Fruit fly (Drosophila melanogaster) whole organism, adult: ENCODE results near the gene CG11700.

Experiments
- CG11617 ChIP-seq: fragments of 200-800 bp; sonication (Bioruptor generic); optimal IDR thresholded peaks from 2 replicates; lab custom pipeline; 2017; ENCODE audit warnings: mild to moderate bottlenecking, missing biosample characterization, missing genetic modification reagents, missing genetic modification characterization
- CG12768 ChIP-seq: fragments of 200-800 bp; sonication (Bioruptor generic); optimal IDR thresholded peaks from 2 replicates; lab custom pipeline; 2017; ENCODE audit warnings: missing biosample characterization, missing genetic modification characterization, mild to moderate bottlenecking, moderate library complexity, missing genetic modification reagents
- CG14711 ChIP-seq: fragments of 200-800 bp; sonication (Bioruptor generic); optimal IDR thresholded peaks from 2 replicates; lab custom pipeline; 2018; ENCODE audit warnings: missing biosample characterization, mild to moderate bottlenecking, missing genetic modification characterization, moderate library complexity
- CG1620 ChIP-seq: fragments of 200-800 bp; sonication (Bioruptor generic); optimal IDR thresholded peaks from 2 replicates; lab custom pipeline; 2016; ENCODE audit warnings: missing biosample characterization, missing genetic modification characterization
- CG33017 ChIP-seq: fragments of 200-800 bp; sonication (Bioruptor generic); optimal IDR thresholded peaks from 2 replicates; lab custom pipeline; 2018; ENCODE audit warnings: missing biosample characterization, mild to moderate bottlenecking, missing genetic modification characterization, moderate library complexity
- CG5204 ChIP-seq: fragments of 200-800 bp; sonication (Bioruptor generic); optimal IDR thresholded peaks from 2 replicates; lab custom pipeline; 2016; ENCODE audit warnings: missing biosample characterization, missing genetic modification characterization
- CG7101 ChIP-seq: fragments of 200-800 bp; sonication (Bioruptor generic); optimal IDR thresholded peaks from 2 replicates; lab custom pipeline; 2018; ENCODE audit warnings: missing biosample characterization, mild to moderate bottlenecking, missing genetic modification characterization, moderate library complexity
- Clk ChIP-seq: fragments of 200-800 bp; sonication (Bioruptor generic); optimal IDR thresholded peaks from 2 replicates; lab custom pipeline; 2017; ENCODE audit warnings: missing biosample characterization, missing genetic modification characterization
- Crg-1 ChIP-seq: fragments of 200-800 bp; sonication (Bioruptor generic); optimal IDR thresholded peaks from 2 replicates; lab custom pipeline; 2016; ENCODE audit warnings: missing biosample characterization, missing genetic modification characterization
- Hr96 ChIP-seq: fragments of 200-800 bp; sonication (Bioruptor generic); optimal IDR thresholded peaks from 2 replicates; lab custom pipeline; 2016; ENCODE audit warnings: missing biosample characterization, missing genetic modification characterization
- Mnt ChIP-seq: fragments of 200-800 bp; sonication (Bioruptor generic); optimal IDR thresholded peaks from 2 replicates; lab custom pipeline; 2016; ENCODE audit warnings: missing biosample characterization, mild to moderate bottlenecking, missing genetic modification characterization
- bab1 ChIP-seq: fragments of 200-800 bp; sonication (Bioruptor generic); optimal IDR thresholded peaks from 3 replicates; lab custom pipeline; 2019; ENCODE audit warnings: missing biosample characterization, mild to moderate bottlenecking, missing genetic modification characterization, moderate library complexity
- cic ChIP-seq: fragments of 200-800 bp; sonication (Bioruptor generic); optimal IDR thresholded peaks from 2 replicates; lab custom pipeline; 2017; ENCODE audit warnings: missing biosample characterization, mild to moderate bottlenecking, missing genetic modification characterization, moderate library complexity
- cnc ChIP-seq, 2 experiments: fragments of >200 bp; optimal IDR thresholded peaks; 2 replicates each; lab custom pipeline; 2017
- kay ChIP-seq: fragments of 200-800 bp; sonication (Bioruptor generic); peaks from one replicate; lab custom pipeline; 2016; ENCODE audit warnings: missing biosample characterization, missing genetic modification characterization, borderline replicate concordance
- ovo ChIP-seq: fragments of 200-800 bp; sonication (Bioruptor generic); optimal IDR thresholded peaks from 2 replicates; lab custom pipeline; 2016; ENCODE audit warnings: missing biosample characterization, missing genetic modification characterization
- pad ChIP-seq: fragments of 200-800 bp; sonication (Bioruptor generic); optimal IDR thresholded peaks from 3 replicates; lab custom pipeline; 2017; ENCODE audit warnings: missing biosample characterization, missing genetic modification characterization, mild to moderate bottlenecking, moderate library complexity, missing genetic modification reagents
- tj ChIP-seq: fragments of 200-800 bp; sonication (Bioruptor generic); optimal IDR thresholded peaks from 3 replicates; lab custom pipeline; 2017; ENCODE audit warnings: missing biosample characterization, mild to moderate bottlenecking, missing genetic modification characterization, moderate library complexity
- toe ChIP-seq: fragments of 200-800 bp; sonication (Bioruptor generic); optimal IDR thresholded peaks from 2 replicates; lab custom pipeline; 2016; ENCODE audit warnings: missing biosample characterization, missing genetic modification characterization

Gene CG11700

dm6 chrX:6263614-6264130 is 19.7 kb downstream of the CG11700 start:
- peak; percentile 12 for TF ChIP-seq bab1 (GFP tag; lab: Kevin White, UChicago)
- TF ChIP-seq toe = no peak

dm6 chrX:6260900-6261299 is 22.5 kb downstream of the CG11700 start, which contains the start of gene Josd:
TSS of gene Josd (plus strand) at chrX:6261169.
- TF ChIP-seq cic (GFP tag; lab: Kevin White, UChicago) (no peak), CG11617 (GFP tag; lab: Kevin White, UChicago) (no peak), CG12768 (GFP tag; lab: Kevin White, UChicago) (no peak), cnc (optimal IDR thresholded peaks at IDR 0.05; lab: Kevin White, UChicago) (no peak), tj (GFP tag; lab: Kevin White, UChicago) (no peak), CG1620 (GFP tag; lab: Kevin White, UChicago) (peak; percentile 7), Crg-1 (GFP tag; lab: Kevin White, UChicago) (no peak), CG7101 (no peak), kay (GFP tag; lab: Kevin White, UChicago) (no peak), CG14711 (tag; lab: Kevin White, UChicago) (no peak), CG33017 (tag; lab: Kevin White, UChicago) (no peak), pad (no peak), CG5204 (GFP tag; lab: Kevin White, UChicago) (no peak), toe (peak; percentile 16), Hr96 (no peak), Clk (GFP tag; lab: Kevin White, UChicago) (no peak), ovo (GFP tag; lab: Kevin White, UChicago) (no peak), bab1 (GFP tag; lab: Kevin White, UChicago) (peak; percentile 48), Mnt (peak; percentile 24)

dm6 chrX:6259696-6260095 is 23.7 kb downstream of the CG11700 start:
- TF ChIP-seq CG11617 (GFP tag; lab: Kevin White, UChicago) = no peak
- no peak for TF ChIP-seq CG14711 (tag; lab: Kevin White, UChicago)
- no peak for TF ChIP-seq CG1620 (GFP tag; lab: Kevin White, UChicago)

dm6 chrX:6255414-6255915 is 27.9 kb downstream of the CG11700 start, which contains the start of the genes Rbcn-3A and Spx:
TSS of gene Rbcn-3A (minus strand) at chrX:6255487.
TSS of gene Spx (plus strand) at chrX:6255822.
- TF ChIP-seq CG7101 (peak; percentile 73), ovo (GFP tag; lab: Kevin White, UChicago) (peak; percentile 44), Crg-1 (GFP tag; lab: Kevin White, UChicago) (peak; percentile 27), CG12768 (GFP tag; lab: Kevin White, UChicago) (no peak), cic (GFP tag; lab: Kevin White, UChicago) (no peak), pad (peak; percentile 31), CG5204 (GFP tag; lab: Kevin White, UChicago) (no peak), bab1 (GFP tag; lab: Kevin White, UChicago) (peak; percentile 49), Mnt (peak; percentile 67), Clk (GFP tag; lab: Kevin White, UChicago) (no peak), CG14711 (tag; lab: Kevin White, UChicago) (peak; percentile 85), CG11617 (GFP tag; lab: Kevin White, UChicago) (peak; percentile 64), CG33017 (tag; lab: Kevin White, UChicago) (no peak), CG1620 (GFP tag; lab: Kevin White, UChicago) (no peak), tj (GFP tag; lab: Kevin White, UChicago) (peak; percentile 47)

dm6 chrX:6254617-6255349 is 28.6 kb downstream of the CG11700 start:
- TF ChIP-seq CG14711 (tag; lab: Kevin White, UChicago) (no peak), cnc (optimal IDR thresholded peaks at IDR 0.05; lab: Kevin White, UChicago) (no peak), CG12768 (GFP tag; lab: Kevin White, UChicago) (no peak), bab1 (GFP tag; lab: Kevin White, UChicago) (no peak), CG7101 (no peak), Hr96 (no peak), Clk (GFP tag; lab: Kevin White, UChicago) (no peak), cic (GFP tag; lab: Kevin White, UChicago) (no peak), tj (GFP tag; lab: Kevin White, UChicago) (no peak), toe (no peak), ovo (GFP tag; lab: Kevin White, UChicago) (no peak), CG33017 (tag; lab: Kevin White, UChicago) (no peak), CG11617 (GFP tag; lab: Kevin White, UChicago) (no peak)

dm6 chrX:6253701-6254100 is 29.7 kb downstream of the CG11700 start:
- TF ChIP-seq CG1620 (GFP tag; lab: Kevin White, UChicago) (no peak), CG7101 (no peak), CG12768 (GFP tag; lab: Kevin White, UChicago) (no peak), pad (no peak), CG33017 (tag; lab: Kevin White, UChicago) (no peak), cic (GFP tag; lab: Kevin White, UChicago) (no peak), tj (GFP tag; lab: Kevin White, UChicago) (no peak), kay (GFP tag; lab: Kevin White, UChicago) (no peak), CG5204 (GFP tag; lab: Kevin White, UChicago) (no peak), Clk (GFP tag; lab: Kevin White, UChicago) (no peak), bab1 (GFP tag; lab: Kevin White, UChicago) (no peak), CG11617 (GFP tag; lab: Kevin White, UChicago) (no peak), CG14711 (tag; lab: Kevin White, UChicago) (no peak), Crg-1 (GFP tag; lab: Kevin White, UChicago) (no peak), Hr96 (no peak), toe (no peak), cnc (optimal IDR thresholded peaks at IDR 0.05; lab: Kevin White, UChicago) (no peak)
